Fruit fly (Drosophila melanogaster): ENCODE results near the gene Karybeta3.

DNA sequence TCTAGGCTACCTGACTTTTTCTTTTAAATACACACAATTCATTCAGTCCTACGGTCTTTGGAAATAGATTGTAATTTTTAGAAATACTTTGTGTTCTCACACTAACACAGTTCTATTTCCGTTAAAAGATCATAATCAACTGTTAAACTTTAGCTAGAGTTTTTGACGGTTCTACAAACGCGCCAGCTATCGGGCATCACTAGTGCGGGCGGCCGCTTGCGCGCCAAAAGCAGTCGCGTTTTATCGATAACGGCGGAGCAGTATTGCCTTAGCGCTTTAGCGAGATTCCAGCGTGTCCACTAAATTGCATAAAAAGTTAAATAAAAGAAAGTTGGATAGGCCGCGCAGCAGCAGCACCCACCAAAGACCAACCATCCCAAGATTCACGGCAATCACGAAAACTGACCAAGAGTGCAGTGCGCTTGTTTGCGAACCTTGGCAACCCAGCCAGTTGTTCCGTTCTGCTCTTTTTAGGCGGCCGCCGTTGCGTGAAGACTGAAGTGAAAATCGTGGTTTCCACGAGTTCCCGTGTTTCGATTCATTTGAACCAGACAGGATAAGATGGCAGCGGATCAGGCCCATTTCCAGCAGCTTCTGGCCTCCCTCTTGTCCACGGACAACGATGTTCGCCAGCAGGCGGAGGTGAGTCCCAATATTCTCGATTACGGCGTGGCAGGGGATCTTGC, at the start of gene Karybeta3:
- TF ChIP-seq lola (GFP tag; optimal IDR thresholded peaks at IDR 0.05) (no peak), br (GFP tag; optimal IDR thresholded peaks at IDR 0.05) (peak; percentile 80), sage (GFP tag; optimal IDR thresholded peaks at IDR 0.05) (no peak), OdsH (GFP tag; optimal IDR thresholded peaks at IDR 0.05) (peak; percentile 79), woc (GFP tag; optimal IDR thresholded peaks at IDR 0.05) (peak; percentile 65), psq (GFP tag; optimal IDR thresholded peaks at IDR 0.05) (no peak), Vsx2 (GFP tag; optimal IDR thresholded peaks at IDR 0.05; ENCODE audit: partially characterized antibody) (no peak), ey (GFP tag; optimal IDR thresholded peaks at IDR 0.05) (peak; percentile 80), Abd-B (GFP tag; optimal IDR thresholded peaks at IDR 0.05) (no peak)

All from whole organism, wandering third instar larva.